Worm (Caenorhabditis elegans) whole organism, late embryonic: ENCODE data around the gene srx-105.

Source experiments
- K02D7.2 ChIP-seq: sonication (generic microtip); optimal IDR thresholded peaks from 2 replicates; lab custom pipeline; 2017; ENCODE audit warnings: mild to moderate bottlenecking, missing genetic modification characterization, missing compliant biosample characterization
- K09A11.1 ChIP-seq: sonication (generic microtip); optimal IDR thresholded peaks from 2 replicates; lab custom pipeline; 2017; ENCODE audit warnings: antibody characterized with exemption, mild to moderate bottlenecking, missing genetic modification characterization, missing compliant biosample characterization; ENCODE audit not compliant: insufficient read depth
- Y22D7AL.16 ChIP-seq: sonication (generic microtip); optimal IDR thresholded peaks from 2 replicates; lab custom pipeline; 2016; ENCODE audit warnings: missing genetic modification characterization, missing compliant biosample characterization
- ceh-19 ChIP-seq: fragments of 200-800 bp; sonication (Bioruptor generic); optimal IDR thresholded peaks from 2 replicates; lab custom pipeline; 2018; ENCODE audit warnings: mild to moderate bottlenecking, missing genetic modification characterization, missing compliant biosample characterization
- ceh-30 ChIP-seq: fragments of 150-350 bp; optimal IDR thresholded peaks from 2 replicates; lab custom pipeline; 2014; ENCODE audit warnings: missing biosample characterization, missing genetic modification characterization
- ceh-34 ChIP-seq: sonication (generic microtip); optimal IDR thresholded peaks from 2 replicates; lab custom pipeline; 2016; ENCODE audit warnings: mild to moderate bottlenecking, missing genetic modification characterization, missing compliant biosample characterization
- ceh-48 ChIP-seq: sonication (generic microtip); optimal IDR thresholded peaks from 2 replicates; lab custom pipeline; 2016; ENCODE audit warnings: missing genetic modification characterization, inconsistent platforms, missing compliant biosample characterization
- ceh-6 ChIP-seq: fragments of 200-800 bp; sonication (Bioruptor generic); optimal IDR thresholded peaks from 2 replicates; lab custom pipeline; 2018; ENCODE audit warnings: mild to moderate bottlenecking, missing genetic modification characterization, missing compliant biosample characterization
- dmd-4 ChIP-seq: sonication (generic microtip); optimal IDR thresholded peaks from 2 replicates; lab custom pipeline; 2016; ENCODE audit warnings: borderline replicate concordance, missing genetic modification characterization, missing compliant biosample characterization
- elt-2 ChIP-seq: sonication (generic microtip); optimal IDR thresholded peaks from 2 replicates; lab custom pipeline; 2016; ENCODE audit warnings: missing genetic modification reagents, missing genetic modification characterization, missing compliant biosample characterization
- ets-4 ChIP-seq: sonication (generic microtip); optimal IDR thresholded peaks from 2 replicates; lab custom pipeline; 2016; ENCODE audit warnings: missing genetic modification characterization, missing compliant biosample characterization
- fax-1 ChIP-seq: sonication (generic microtip); optimal IDR thresholded peaks from 2 replicates; lab custom pipeline; 2016; ENCODE audit warnings: missing genotype, missing genetic modification characterization, missing compliant biosample characterization
- fkh-10 ChIP-seq: fragments of 150-350 bp; optimal IDR thresholded peaks from 2 replicates; lab custom pipeline; 2014; ENCODE audit warnings: missing biosample characterization, missing genetic modification reagents, missing genetic modification characterization
- fkh-6 ChIP-seq: sonication (generic microtip); optimal IDR thresholded peaks from 2 replicates; lab custom pipeline; 2016; ENCODE audit warnings: missing genetic modification characterization, missing compliant biosample characterization
- gmeb-2 ChIP-seq: sonication (generic microtip); optimal IDR thresholded peaks from 2 replicates; lab custom pipeline; 2016; ENCODE audit warnings: missing genetic modification characterization, inconsistent platforms, missing compliant biosample characterization
- hlh-8 ChIP-seq: sonication (generic microtip); optimal IDR thresholded peaks from 2 replicates; lab custom pipeline; 2016; ENCODE audit warnings: missing genotype, missing genetic modification characterization, missing compliant biosample characterization
- lin-11 ChIP-seq: fragments of 200-800 bp; sonication (Bioruptor generic); optimal IDR thresholded peaks from 2 replicates; lab custom pipeline; 2018; ENCODE audit warnings: mild to moderate bottlenecking, missing genetic modification characterization, missing compliant biosample characterization
- madf-2 ChIP-seq: sonication (generic microtip); optimal IDR thresholded peaks from 2 replicates; lab custom pipeline; 2017; ENCODE audit warnings: missing genetic modification characterization, missing compliant biosample characterization
- npax-4 ChIP-seq: sonication (generic microtip); optimal IDR thresholded peaks from 2 replicates; lab custom pipeline; 2016; ENCODE audit warnings: missing genetic modification characterization, missing compliant biosample characterization
- odd-2 ChIP-seq: sonication (generic microtip); optimal IDR thresholded peaks from 2 replicates; lab custom pipeline; 2017; ENCODE audit warnings: antibody characterized with exemption, mild to moderate bottlenecking, missing genetic modification characterization, missing compliant biosample characterization
- pax-1 ChIP-seq: fragments of 150-350 bp; optimal IDR thresholded peaks from 2 replicates; lab custom pipeline; 2014; ENCODE audit warnings: missing biosample characterization, missing genetic modification characterization
- pqm-1 ChIP-seq: sonication (generic microtip); optimal IDR thresholded peaks from 2 replicates; lab custom pipeline; 2016; ENCODE audit warnings: missing genetic modification characterization, missing compliant biosample characterization
- pros-1 ChIP-seq: fragments of 150-350 bp; optimal IDR thresholded peaks from 2 replicates; lab custom pipeline; 2014; ENCODE audit warnings: missing biosample characterization, missing genetic modification reagents, missing genetic modification characterization
- ref-2 ChIP-seq: sonication (generic microtip); optimal IDR thresholded peaks from 2 replicates; lab custom pipeline; 2016; ENCODE audit warnings: missing genetic modification characterization, missing compliant biosample characterization
- rnt-1 ChIP-seq: sonication (generic microtip); optimal IDR thresholded peaks from 2 replicates; lab custom pipeline; 2016; ENCODE audit warnings: missing genetic modification characterization, missing compliant biosample characterization
- sox-2 ChIP-seq: fragments of 200-800 bp; sonication (Bioruptor generic); IDR thresholded peaks from 2 replicates; pipeline ENCODE4 v1.3.6; 2022; ENCODE audit warnings: missing genetic modification reagents, missing genetic modification characterization, missing compliant biosample characterization
- tbx-2 ChIP-seq: sonication (generic microtip); optimal IDR thresholded peaks from 2 replicates; lab custom pipeline; 2016; ENCODE audit warnings: missing genetic modification characterization, missing compliant biosample characterization
- unc-3 ChIP-seq, 2 experiments: fragments of 200-800 bp in 1 of 2; sonication (Bioruptor generic) in 1 of 2; sonication (generic microtip) in 1 of 2; conservative IDR thresholded peaks in 1 of 2; optimal IDR thresholded peaks in 1 of 2; 2 replicates each; pipeline versions ENCODE4 v1.3.6 to Lab custom; 2016 to 2022; ENCODE audit warnings: missing compliant biosample characterization in 2 of 2, missing genetic modification characterization in 2 of 2, missing genetic modification reagents in 1 of 2
- unc-55 ChIP-seq: sonication (generic microtip); optimal IDR thresholded peaks from 2 replicates; lab custom pipeline; 2017; ENCODE audit warnings: missing biosample characterization, missing genetic modification reagents, missing genetic modification characterization
- zip-5 ChIP-seq: sonication (generic microtip); optimal IDR thresholded peaks from 2 replicates; lab custom pipeline; 2016; ENCODE audit warnings: missing genetic modification characterization, missing compliant biosample characterization
- ztf-16 ChIP-seq: sonication (generic microtip); optimal IDR thresholded peaks from 2 replicates; lab custom pipeline; 2017; ENCODE audit warnings: missing genetic modification characterization, missing compliant biosample characterization

The srx-105 gene

DNA sequence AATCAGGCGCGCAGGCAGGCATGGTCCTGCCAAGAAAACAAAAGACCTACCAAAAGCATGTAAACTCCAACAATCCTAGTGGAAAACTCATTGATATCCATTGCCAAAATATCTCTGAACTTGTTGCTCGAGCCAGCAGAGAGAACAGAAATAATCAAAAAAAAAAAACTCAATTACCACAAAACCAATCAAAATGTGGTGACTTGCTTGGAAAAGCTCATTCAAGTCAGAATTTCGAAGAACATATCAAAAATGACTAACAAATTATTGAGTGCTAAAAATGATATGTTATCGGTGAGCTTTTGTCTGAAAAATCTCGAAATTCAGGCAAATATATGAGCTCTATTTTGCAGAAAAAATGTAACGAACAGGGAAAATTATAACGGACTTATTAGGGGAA, at the start of gene srx-105:
srx-105 (minus strand) TSS at position 101 of the 400 bp plus-strand sequence.
- TF ChIP-seq lin-11 (tag; lab: Kevin White, UChicago) (no peak), fax-1 (tag; lab: Kevin White, UChicago) (no peak), ets-4 (no peak), ref-2 (tag; lab: Kevin White, UChicago) (no peak), unc-3 (GFP tag; conservative IDR thresholded peaks at IDR 0.05; lab: Robert Waterston, UW) (no peak), unc-3 (tag; optimal IDR thresholded peaks at IDR 0.05; lab: Kevin White, UChicago) (no peak), Y22D7AL.16 (tag; lab: Kevin White, UChicago) (no peak), ztf-16 (tag; lab: Kevin White, UChicago) (no peak), fkh-6 (tag; lab: Kevin White, UChicago) (no peak), hlh-8 (tag; lab: Kevin White, UChicago) (no peak), K09A11.1 (tag; lab: Kevin White, UChicago) (no peak)

DNA sequence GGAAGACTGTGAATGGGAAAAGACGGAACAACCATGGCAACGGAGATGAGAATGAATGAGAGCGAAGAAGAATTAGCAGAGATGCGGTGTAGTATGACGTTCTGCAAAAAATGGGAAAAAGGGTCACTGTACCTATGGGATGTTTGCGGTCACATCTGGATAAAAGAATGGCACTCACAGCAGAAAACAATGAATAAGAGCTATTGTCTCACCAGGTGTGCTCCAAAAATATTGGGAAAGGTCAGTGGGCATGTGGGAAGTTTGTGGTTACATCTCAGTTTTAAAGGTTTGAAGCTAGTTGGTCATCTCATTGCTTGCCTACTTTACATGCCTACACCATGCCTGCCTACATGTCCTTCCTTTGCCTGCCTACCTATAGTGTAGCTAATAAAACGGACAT, 49.5 kb upstream of the srx-105 start, which contains the start of gene fbxb-91:
fbxb-91 (minus strand) TSS at position 101 of the 400 bp plus-strand sequence.
- TF ChIP-seq ceh-6 (GFP tag; lab: Kevin White, UChicago): no peak
- no peak for TF ChIP-seq fkh-10 (GFP tag; lab: Kevin White, UChicago)
- no peak for TF ChIP-seq elt-2
- TF ChIP-seq tbx-2 (tag; lab: Kevin White, UChicago): no peak

DNA sequence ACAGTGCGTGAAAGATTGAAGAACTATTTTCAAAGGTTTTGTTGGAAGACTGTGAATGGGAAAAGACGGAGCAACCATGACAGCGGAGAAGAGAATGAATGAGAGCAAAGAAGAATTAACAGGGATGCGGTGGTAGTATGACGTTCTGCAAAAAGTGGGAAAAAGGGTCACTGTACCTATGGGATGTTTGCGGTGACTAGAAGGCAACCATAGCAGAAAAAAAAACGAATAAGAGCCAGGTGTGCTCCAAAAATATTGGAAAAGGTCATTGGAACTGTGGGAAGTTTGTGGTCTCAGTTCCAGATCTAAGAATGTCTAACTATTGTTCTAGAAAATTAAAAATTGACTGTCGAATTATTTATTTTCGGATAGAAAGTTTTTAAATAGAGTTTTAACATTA, 47.5 kb upstream of the srx-105 start, which contains the start of gene fbxb-90:
fbxb-90 (minus strand) TSS at position 101 of the 400 bp plus-strand sequence.
- TF ChIP-seq dmd-4 (tag; lab: Kevin White, UChicago) (no peak), fkh-10 (GFP tag; lab: Kevin White, UChicago) (no peak), fkh-6 (tag; lab: Kevin White, UChicago) (no peak), K09A11.1 (tag; lab: Kevin White, UChicago) (no peak), ceh-34 (tag; lab: Kevin White, UChicago) (no peak), gmeb-2 (tag; lab: Kevin White, UChicago) (no peak), K02D7.2 (tag; lab: Kevin White, UChicago) (no peak)

DNA sequence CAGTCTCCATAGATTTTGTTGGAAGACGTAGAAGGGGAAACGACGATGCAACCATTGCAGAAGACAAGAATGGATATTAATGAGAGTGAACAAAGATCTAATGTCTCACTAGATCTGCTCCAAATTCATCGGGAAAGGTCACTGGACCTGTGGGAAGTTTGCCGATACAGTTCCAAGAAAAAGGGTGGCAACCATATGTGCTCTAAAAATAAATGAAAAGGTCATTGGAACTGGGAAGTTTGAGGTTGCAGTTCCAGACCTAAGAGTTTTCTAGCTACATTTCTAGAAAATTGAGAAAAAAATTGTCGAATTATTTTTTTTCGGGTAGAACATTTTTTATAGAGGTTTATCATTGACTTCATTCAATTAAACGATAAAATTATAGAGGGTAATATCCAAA, 46.2 kb upstream of the srx-105 start, which contains the start of gene fbxb-92:
fbxb-92 (minus strand) TSS at position 101 of the 400 bp plus-strand sequence.
- TF ChIP-seq madf-2 (tag; lab: Kevin White, UChicago) (no peak), odd-2 (no peak), zip-5 (tag; lab: Kevin White, UChicago) (no peak)
- TF ChIP-seq, all 69 proteins: peak for 0

DNA sequence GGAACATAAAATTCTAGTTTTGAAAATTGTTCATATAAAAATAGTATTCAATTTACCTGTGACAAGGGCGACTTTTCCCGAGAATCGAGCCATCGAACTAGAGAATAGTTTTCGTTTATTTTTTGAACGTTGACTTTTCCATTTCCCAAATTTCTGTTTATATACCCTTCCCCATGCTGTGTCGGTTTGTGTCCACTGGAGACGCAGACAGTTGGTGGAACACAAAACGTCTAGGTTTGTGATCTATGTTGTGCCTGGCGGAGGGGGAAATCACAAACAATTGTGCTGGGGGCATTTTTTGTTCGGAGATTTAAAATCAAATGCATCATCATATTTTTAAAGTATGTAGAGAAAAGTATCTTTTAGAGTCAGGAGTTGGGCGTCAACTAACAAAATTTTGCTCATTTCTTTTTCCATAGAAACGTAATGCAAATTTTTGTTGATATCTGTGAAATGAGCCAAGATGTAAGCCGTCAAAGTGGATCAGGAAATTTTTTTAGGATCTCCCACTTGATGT, 42.5 kb upstream of the srx-105 start, which contains the start of gene nta-1:
nta-1 (minus strand) TSS at position 131 of the 517 bp plus-strand sequence.
- TF ChIP-seq K09A11.1 (tag; lab: Kevin White, UChicago) (no peak), sox-2 (GFP tag; lab: Robert Waterston, UW) (no peak), hlh-8 (tag; lab: Kevin White, UChicago) (no peak), pax-1 (tag; lab: Kevin White, UChicago) (no peak), ceh-30 (tag; lab: Kevin White, UChicago) (no peak), rnt-1 (tag; lab: Kevin White, UChicago) (no peak), pqm-1 (tag; lab: Kevin White, UChicago) (no peak), unc-55 (no peak), pros-1 (tag; lab: Kevin White, UChicago) (no peak), Y22D7AL.16 (tag; lab: Kevin White, UChicago) (no peak), ceh-19 (no peak), ceh-48 (no peak), npax-4 (tag; lab: Kevin White, UChicago) (no peak)
